Fruit fly (Drosophila melanogaster): ENCODE measurements around the gene retm.

retm gene

DNA sequence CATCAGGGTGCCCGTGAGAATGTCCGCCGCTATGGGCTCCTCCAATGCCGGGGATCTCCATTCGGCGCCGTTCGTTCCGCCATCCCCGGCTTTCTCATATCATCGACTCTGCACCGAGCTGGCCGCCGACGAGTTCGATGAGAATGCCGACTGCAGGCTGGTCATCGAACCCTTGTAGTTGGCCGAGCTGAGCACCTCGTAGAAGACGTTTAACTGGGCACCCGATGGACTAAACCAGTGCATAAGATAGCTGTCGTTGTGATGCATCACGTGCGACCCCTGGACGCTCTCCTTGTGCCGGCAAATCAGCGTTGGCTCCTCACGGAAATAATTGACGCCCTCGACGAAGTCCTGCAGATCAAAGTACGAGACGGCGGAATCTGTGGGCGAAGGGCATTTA is 6.0 kb downstream of the retm start:
- TF ChIP-seq EcR (GFP tag; optimal IDR thresholded peaks at IDR 0.05): peak; percentile 80
- TF ChIP-seq CG15710 (tag; optimal IDR thresholded peaks at IDR 0.05): no peak

DNA sequence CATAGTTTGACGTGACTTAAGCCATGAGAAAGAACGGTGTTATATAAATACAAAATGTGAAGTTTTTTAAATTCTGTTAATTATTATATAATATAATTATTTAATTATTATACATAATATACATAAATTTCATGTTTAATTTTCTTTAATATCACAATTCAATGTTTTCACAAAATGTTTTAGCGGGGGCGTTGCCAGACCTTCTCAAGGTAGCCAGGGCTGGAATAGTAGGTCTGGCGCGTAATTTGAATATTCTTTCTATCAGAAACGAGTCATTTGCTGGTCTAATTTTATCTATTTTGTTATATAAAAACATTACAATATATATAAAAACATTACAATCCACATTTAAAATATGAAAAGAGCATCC is 7.4 kb downstream of the retm start, which contains the start of gene Acox3:
Gene Acox3 (minus strand): TSS at position 70 of the 370 bp plus-strand sequence.
- TF ChIP-seq D1 (tag; optimal IDR thresholded peaks at IDR 0.05): peak; percentile 38
- TF ChIP-seq CG10348 (GFP tag; IDR thresholded peaks at IDR 0.05): no peak

DNA sequence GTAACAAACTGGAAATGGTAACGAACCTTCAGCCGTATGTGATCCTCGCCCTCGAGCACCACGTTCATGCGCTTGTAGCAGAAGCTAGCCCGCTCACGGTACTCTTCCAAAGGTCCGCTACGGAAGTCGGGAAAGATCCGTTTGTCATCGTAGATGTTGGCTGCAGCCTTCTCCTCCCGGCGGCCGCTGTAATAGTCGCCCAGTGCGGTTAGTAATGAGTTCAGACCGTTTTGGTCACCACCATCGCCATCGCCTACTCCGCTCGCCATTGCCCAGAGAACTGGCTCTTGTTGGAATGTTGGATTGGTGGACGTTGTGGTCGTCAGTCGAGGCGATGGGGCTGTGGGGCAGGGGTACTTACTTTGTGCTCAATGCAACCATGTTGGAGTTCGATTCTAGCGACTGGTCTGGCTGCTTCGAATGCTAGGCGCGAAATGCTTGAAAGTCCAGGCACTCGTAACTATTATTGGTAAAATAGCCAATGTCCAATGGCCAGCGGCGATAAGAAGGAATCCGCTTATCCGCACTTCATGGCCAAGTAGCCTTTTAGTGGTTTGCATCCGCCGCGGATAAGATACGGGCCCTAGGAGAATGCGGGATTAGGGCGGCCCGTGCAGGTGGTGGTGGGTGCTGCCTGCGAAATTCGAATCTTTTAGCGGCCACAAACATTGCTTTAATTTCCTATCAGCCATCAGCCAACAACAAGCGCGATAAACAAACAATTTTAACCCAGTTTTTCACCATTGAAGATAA is 8.0 kb downstream of the retm start:
- TF ChIP-seq CG34367 (tag; optimal IDR thresholded peaks at IDR 0.05) (no peak), Pif1B (GFP tag; optimal IDR thresholded peaks at IDR 0.05) (no peak), EcR (GFP tag; optimal IDR thresholded peaks at IDR 0.05) (peak; percentile 48), CG17806 (tag; optimal IDR thresholded peaks at IDR 0.05) (no peak), rn (GFP tag; IDR thresholded peaks at IDR 0.05) (no peak), gl (tag; optimal IDR thresholded peaks at IDR 0.05) (peak; percentile 21), CG8301 (tag; optimal IDR thresholded peaks at IDR 0.05) (peak; percentile 25), D1 (tag; optimal IDR thresholded peaks at IDR 0.05) (no peak), Snoo (tag; optimal IDR thresholded peaks at IDR 0.05) (no peak), CG13204 (GFP tag; optimal IDR thresholded peaks at IDR 0.05) (peak; percentile 59), CG32121 (GFP tag; IDR thresholded peaks at IDR 0.05) (no peak), Ets98B (GFP tag; IDR thresholded peaks at IDR 0.05) (0 out of 2 replicates have a peak, but pooled peaks have one; percentile 9), CG14655 (GFP tag; optimal IDR thresholded peaks at IDR 0.05) (no peak), CG12605 (GFP tag; IDR thresholded peaks at IDR 0.05) (peak; percentile 59; the same call in 1 of the 2 replicates), fd96Ca (GFP tag; IDR thresholded peaks at IDR 0.05) (no peak)

DNA sequence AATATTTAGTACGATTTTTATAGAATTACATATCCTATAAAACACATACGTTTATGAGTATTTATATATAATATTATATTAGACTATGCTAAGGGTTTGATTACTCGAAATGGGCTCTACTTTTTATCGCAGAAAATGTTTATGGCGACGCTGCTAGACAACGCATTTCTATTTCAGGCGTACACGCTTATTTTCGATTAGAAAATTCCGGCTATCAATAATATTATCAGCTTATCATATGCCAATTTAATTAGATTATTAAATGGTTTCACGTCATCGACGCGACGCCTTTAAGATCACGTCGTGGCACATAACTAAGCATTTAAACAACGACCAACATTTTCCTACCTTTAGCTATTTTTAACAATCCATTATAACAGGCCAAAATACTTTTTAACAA is 29.4 kb downstream of the retm start:
- TF ChIP-seq CG32121 (GFP tag; IDR thresholded peaks at IDR 0.05): no peak

DNA sequence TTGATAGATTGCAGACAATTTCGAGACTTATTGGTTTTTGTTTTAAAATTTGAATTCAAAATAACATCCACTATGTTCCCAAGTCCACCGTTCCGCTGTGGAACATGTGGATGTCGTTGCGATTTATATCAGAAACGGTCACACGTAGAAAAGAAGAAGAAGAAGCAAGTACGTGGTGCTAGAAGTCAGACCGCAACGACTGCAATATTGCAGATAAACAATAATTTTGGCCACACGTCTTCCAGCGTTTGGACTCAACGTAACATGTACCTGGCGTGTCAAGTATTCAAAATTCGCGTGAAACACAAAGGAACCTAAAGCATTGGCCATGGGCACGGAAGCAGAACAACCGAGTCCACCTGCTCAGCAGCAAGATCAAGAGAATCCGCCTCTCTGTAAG is 31.5 kb downstream of the retm start, which contains the start of gene Fic:
Gene Fic (plus strand): TSS at position 139 of the 400 bp plus-strand sequence.
- no peak for TF ChIP-seq CG13204 (GFP tag; optimal IDR thresholded peaks at IDR 0.05)
- no peak for TF ChIP-seq D1 (tag; optimal IDR thresholded peaks at IDR 0.05)
- no peak for TF ChIP-seq CG4496 (GFP tag; IDR thresholded peaks at IDR 0.05)
- TF ChIP-seq CG10348 (GFP tag; IDR thresholded peaks at IDR 0.05): no peak
- TF ChIP-seq CG8159 (tag; optimal IDR thresholded peaks at IDR 0.05): no peak
- TF ChIP-seq Pif1B (GFP tag; optimal IDR thresholded peaks at IDR 0.05): no peak
- TF ChIP-seq CG8301 (tag; optimal IDR thresholded peaks at IDR 0.05): no peak
- no peak for TF ChIP-seq CG12605 (GFP tag; IDR thresholded peaks at IDR 0.05)

DNA sequence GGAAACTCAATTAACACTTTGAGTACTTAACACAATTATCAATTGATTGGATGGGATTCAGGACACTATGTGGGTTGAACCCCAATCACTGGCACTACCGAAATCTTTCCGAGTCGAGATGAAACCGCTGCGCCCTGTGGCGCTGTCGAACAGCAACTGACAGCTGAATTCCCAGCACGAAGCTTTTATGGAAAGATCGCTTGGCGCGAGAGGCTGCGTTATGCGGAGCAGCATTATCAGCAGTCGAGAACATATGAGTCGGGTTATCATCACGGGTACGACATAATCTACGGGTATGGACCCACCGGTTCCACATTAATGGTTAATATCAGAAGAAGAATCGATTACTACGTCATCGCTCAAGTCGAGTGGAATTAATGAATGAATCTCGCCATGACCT is 32.6 kb downstream of the retm start, which contains the start of gene Tig:
Gene Tig (minus strand): TSS at position 163 of the 400 bp plus-strand sequence.
- TF ChIP-seq EcR (GFP tag; optimal IDR thresholded peaks at IDR 0.05): no peak
- TF ChIP-seq Pif1B (GFP tag; optimal IDR thresholded peaks at IDR 0.05): no peak
- no peak for TF ChIP-seq CG13204 (GFP tag; optimal IDR thresholded peaks at IDR 0.05)
- TF ChIP-seq CG8159 (tag; optimal IDR thresholded peaks at IDR 0.05): no peak
- TF ChIP-seq CG9948 (tag; optimal IDR thresholded peaks at IDR 0.05): no peak
- no peak for TF ChIP-seq Pif1A (GFP tag; optimal IDR thresholded peaks at IDR 0.05)
- no peak for TF ChIP-seq CG17806 (tag; optimal IDR thresholded peaks at IDR 0.05)
- TF ChIP-seq gl (tag; optimal IDR thresholded peaks at IDR 0.05): no peak
- no peak for TF ChIP-seq CG15710 (tag; optimal IDR thresholded peaks at IDR 0.05)
- TF ChIP-seq D1 (tag; optimal IDR thresholded peaks at IDR 0.05): no peak
- TF ChIP-seq Snoo (tag; optimal IDR thresholded peaks at IDR 0.05): no peak
- no peak for TF ChIP-seq CG10348 (GFP tag; IDR thresholded peaks at IDR 0.05)
- no peak for TF ChIP-seq CG4496 (GFP tag; IDR thresholded peaks at IDR 0.05)
- TF ChIP-seq CG34367 (tag; optimal IDR thresholded peaks at IDR 0.05): no peak
- TF ChIP-seq Ets98B (GFP tag; IDR thresholded peaks at IDR 0.05): no peak

DNA sequence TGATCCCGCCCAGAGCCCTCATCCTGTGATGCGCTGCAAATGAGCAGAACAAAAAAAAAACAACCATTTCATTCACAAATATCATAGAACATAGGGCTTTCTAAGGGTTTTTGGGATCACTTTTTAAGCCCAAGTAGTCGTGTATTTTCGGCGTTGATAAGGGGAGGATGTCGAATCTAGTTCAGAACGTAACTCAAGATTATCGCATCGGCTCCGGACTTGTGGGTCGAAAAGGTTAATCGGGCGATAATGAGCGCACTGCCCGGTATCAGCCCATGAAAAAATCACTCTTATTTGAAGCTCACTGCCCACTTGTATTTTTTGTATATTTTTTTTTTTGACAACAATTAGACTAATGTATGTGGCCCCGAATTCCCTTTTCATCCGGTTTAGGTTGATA is 33.2 kb downstream of the retm start:
- TF ChIP-seq CG8159 (tag; optimal IDR thresholded peaks at IDR 0.05): no peak
- TF ChIP-seq D1 (tag; optimal IDR thresholded peaks at IDR 0.05): no peak
- TF ChIP-seq gl (tag; optimal IDR thresholded peaks at IDR 0.05): no peak

DNA sequence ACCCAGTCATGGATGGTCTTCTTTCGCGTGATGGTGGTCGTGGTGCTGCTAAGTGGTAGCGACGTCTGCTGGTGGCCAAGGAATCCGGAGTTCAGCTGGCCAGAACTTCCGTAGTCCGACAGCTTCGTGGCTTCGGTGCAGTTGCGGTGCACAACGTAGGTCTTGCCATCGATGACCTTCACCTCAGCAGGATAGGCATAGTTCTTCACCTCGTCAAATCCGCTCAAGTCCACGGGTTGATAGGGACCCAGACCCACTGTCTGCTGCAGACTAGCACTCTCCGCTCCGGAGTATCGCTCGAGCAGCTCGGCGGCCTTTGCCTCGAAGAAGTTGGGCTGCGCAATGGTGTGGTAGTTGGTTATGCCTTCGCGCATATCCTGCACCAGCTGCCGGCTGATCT is 34.2 kb downstream of the retm start:
- TF ChIP-seq Pif1B (GFP tag; optimal IDR thresholded peaks at IDR 0.05): no peak
- no peak for TF ChIP-seq CG15710 (tag; optimal IDR thresholded peaks at IDR 0.05)
- TF ChIP-seq D1 (tag; optimal IDR thresholded peaks at IDR 0.05): no peak
- no peak for TF ChIP-seq gl (tag; optimal IDR thresholded peaks at IDR 0.05)
- no peak for TF ChIP-seq CG9948 (tag; optimal IDR thresholded peaks at IDR 0.05)
- no peak for TF ChIP-seq Ets98B (GFP tag; IDR thresholded peaks at IDR 0.05)
- TF ChIP-seq rn (GFP tag; IDR thresholded peaks at IDR 0.05): no peak
